Fruit fly (Drosophila melanogaster) whole organism, embryonic: Measurements from ENCODE around the gene Tengl1.

ENCODE experiments used
- Aef1 ChIP-seq: fragments of 200-800 bp; sonication (Bioruptor generic); IDR thresholded peaks from 3 replicates; pipeline ENCODE4 v1.3.6; 2022; ENCODE audit warnings: missing biosample characterization, missing genetic modification characterization
- Bgb ChIP-seq: fragments of 200-800 bp; sonication (Bioruptor generic); IDR thresholded peaks from 2 replicates; pipeline ENCODE4 v1.3.6; 2022; ENCODE audit warnings: missing biosample characterization, missing genetic modification characterization; ENCODE audit not compliant: partially characterized antibody
- CG10979 ChIP-seq: fragments of 200-800 bp; sonication (Bioruptor generic); optimal IDR thresholded peaks from 2 replicates; lab custom pipeline; 2018; ENCODE audit warnings: missing biosample characterization, mild to moderate bottlenecking, missing genetic modification characterization, moderate library complexity
- CG11695 ChIP-seq: fragments of 200-800 bp; sonication (Bioruptor generic); IDR thresholded peaks from 3 replicates; pipeline ENCODE4 v1.3.6; 2022; ENCODE audit warnings: missing biosample characterization, missing genetic modification characterization
- CG12744 ChIP-seq: fragments of 200-800 bp; sonication (Bioruptor generic); optimal IDR thresholded peaks from 2 replicates; lab custom pipeline; 2016; ENCODE audit warnings: missing biosample characterization, missing genetic modification characterization
- CG14667 ChIP-seq: fragments of 200-800 bp; sonication (Bioruptor generic); IDR thresholded peaks from 2 replicates; pipeline ENCODE4 v1.3.6; 2022; ENCODE audit warnings: missing biosample characterization, missing genetic modification characterization
- CG16779 ChIP-seq: fragments of 200-800 bp; sonication (Bioruptor generic); IDR thresholded peaks from 2 replicates; pipeline ENCODE4 v1.3.6; 2022; ENCODE audit warnings: missing biosample characterization, missing genetic modification characterization
- CG16815 ChIP-seq: fragments of 200-800 bp; sonication (Bioruptor generic); optimal IDR thresholded peaks from 3 replicates; lab custom pipeline; 2017; ENCODE audit warnings: missing biosample characterization, mild to moderate bottlenecking, missing genetic modification characterization
- CG2116 ChIP-seq: fragments of 200-800 bp; sonication (Bioruptor generic); optimal IDR thresholded peaks from 3 replicates; lab custom pipeline; 2018; ENCODE audit warnings: missing biosample characterization, mild to moderate bottlenecking, missing genetic modification characterization
- CG3065 ChIP-seq: fragments of 200-800 bp; sonication (Bioruptor generic); optimal IDR thresholded peaks from 2 replicates; lab custom pipeline; 2016; ENCODE audit warnings: missing biosample characterization, missing genetic modification characterization
- CG31224 ChIP-seq: fragments of 200-800 bp; sonication (Bioruptor generic); IDR thresholded peaks from 2 replicates; pipeline ENCODE4 v1.3.6; 2022; ENCODE audit warnings: missing biosample characterization, missing genetic modification characterization
- CG32767 ChIP-seq: fragments of 200-800 bp; sonication (Bioruptor generic); IDR thresholded peaks from 2 replicates; pipeline ENCODE4 v1.3.6; 2022; ENCODE audit warnings: missing biosample characterization, missing genetic modification characterization
- CG4282 ChIP-seq: fragments of 200-800 bp; sonication (Bioruptor generic); optimal IDR thresholded peaks from 2 replicates; lab custom pipeline; 2016; ENCODE audit warnings: missing biosample characterization, missing genetic modification characterization
- CG4707 ChIP-seq: fragments of 200-800 bp; sonication (Bioruptor generic); optimal IDR thresholded peaks from 2 replicates; lab custom pipeline; 2018; ENCODE audit warnings: missing biosample characterization, mild to moderate bottlenecking, missing genetic modification characterization, moderate library complexity
- CG6765 ChIP-seq: fragments of 200-800 bp; sonication (Bioruptor generic); optimal IDR thresholded peaks from 3 replicates; lab custom pipeline; 2017; ENCODE audit warnings: missing biosample characterization, mild to moderate bottlenecking, missing genetic modification characterization
- CG8359 ChIP-seq: fragments of 200-800 bp; sonication (Bioruptor generic); optimal IDR thresholded peaks from 2 replicates; lab custom pipeline; 2017; ENCODE audit warnings: missing biosample characterization, mild to moderate bottlenecking, missing genetic modification characterization, borderline replicate concordance
- CG8388 ChIP-seq: fragments of 200-800 bp; sonication (Bioruptor generic); optimal IDR thresholded peaks from 2 replicates; lab custom pipeline; 2019; ENCODE audit warnings: missing biosample characterization, mild to moderate bottlenecking, missing genetic modification characterization, moderate library complexity
- Fer1 ChIP-seq: fragments of 200-800 bp; sonication (Bioruptor generic); optimal IDR thresholded peaks from 2 replicates; lab custom pipeline; 2017; ENCODE audit warnings: missing biosample characterization, mild to moderate bottlenecking, missing genetic modification characterization
- HHEX ChIP-seq: fragments of 200-800 bp; sonication (Bioruptor generic); optimal IDR thresholded peaks from 3 replicates; lab custom pipeline; 2017; ENCODE audit warnings: missing biosample characterization, mild to moderate bottlenecking, missing genetic modification characterization, missing genetic modification reagents
- Hr78 ChIP-seq, 2 experiments: fragments of 200-800 bp in 1 of 2; fragments of >200 bp in 1 of 2; sonication (Bioruptor generic) in 1 of 2; optimal IDR thresholded peaks; 2 replicates each; lab custom pipeline; 2017 to 2019; ENCODE audit warnings: missing biosample characterization in 2 of 2, missing genetic modification characterization in 2 of 2, mild to moderate bottlenecking in 1 of 2, moderate library complexity in 1 of 2
- Lpt ChIP-seq: fragments of >200 bp; optimal IDR thresholded peaks from 2 replicates; lab custom pipeline; 2018; ENCODE audit warnings: missing biosample characterization, missing genetic modification characterization
- Mad ChIP-seq: fragments of 200-800 bp; sonication (Bioruptor generic); optimal IDR thresholded peaks from 2 replicates; lab custom pipeline; 2016; ENCODE audit warnings: missing biosample characterization, missing genetic modification characterization
- Meics ChIP-seq: fragments of 200-800 bp; sonication (Bioruptor generic); optimal IDR thresholded peaks from 2 replicates; lab custom pipeline; 2017; ENCODE audit warnings: missing biosample characterization, mild to moderate bottlenecking, missing genetic modification characterization
- NC2α ChIP-seq: fragments of 200-800 bp; sonication (Bioruptor generic); optimal IDR thresholded peaks from 2 replicates; lab custom pipeline; 2016; ENCODE audit warnings: missing biosample characterization, missing genetic modification characterization
- Poxn ChIP-seq: fragments of 200-800 bp; sonication (Bioruptor generic); IDR thresholded peaks from 2 replicates; pipeline ENCODE4 v1.3.6; 2022; ENCODE audit warnings: missing biosample characterization, missing genetic modification characterization
- Sin3A ChIP-seq: fragments of >200 bp; optimal IDR thresholded peaks from 2 replicates; lab custom pipeline; 2018
- Six4 ChIP-seq: fragments of 200-800 bp; sonication (Bioruptor generic); optimal IDR thresholded peaks from 2 replicates; lab custom pipeline; 2016; ENCODE audit warnings: missing biosample characterization, missing genetic modification characterization
- Sry-δ ChIP-seq: fragments of 200-800 bp; sonication (Bioruptor generic); optimal IDR thresholded peaks from 2 replicates; lab custom pipeline; 2016; ENCODE audit warnings: missing biosample characterization, missing genetic modification characterization
- Ssrp ChIP-seq: fragments of 200-800 bp; sonication (Bioruptor generic); optimal IDR thresholded peaks from 2 replicates; lab custom pipeline; 2018; ENCODE audit warnings: missing biosample characterization, mild to moderate bottlenecking, missing genetic modification characterization, moderate library complexity
- ap ChIP-seq: fragments of 200-800 bp; sonication (Bioruptor generic); IDR thresholded peaks from 2 replicates; pipeline ENCODE4 v1.3.6; 2022; ENCODE audit warnings: missing biosample characterization, missing genetic modification characterization
- ato ChIP-seq: fragments of 200-800 bp; sonication (Bioruptor generic); IDR thresholded peaks from 2 replicates; pipeline ENCODE4 v1.3.6; 2022; ENCODE audit warnings: missing biosample characterization, missing genetic modification characterization; ENCODE audit not compliant: partially characterized antibody
- caup ChIP-seq: fragments of 200-800 bp; sonication (Bioruptor generic); optimal IDR thresholded peaks from 3 replicates; lab custom pipeline; 2017; ENCODE audit warnings: missing biosample characterization, mild to moderate bottlenecking, missing genetic modification characterization, moderate library complexity; ENCODE audit not compliant: severe bottlenecking
- chinmo ChIP-seq: fragments of 200-800 bp; sonication (Bioruptor generic); IDR thresholded peaks from 4 replicates; pipeline ENCODE4 v1.3.6; 2022; ENCODE audit warnings: missing biosample characterization, missing genetic modification characterization; ENCODE audit not compliant: partially characterized antibody
- crc ChIP-seq: fragments of 200-800 bp; sonication (Bioruptor generic); optimal IDR thresholded peaks from 2 replicates; lab custom pipeline; 2016; ENCODE audit warnings: missing biosample characterization, missing genetic modification characterization
- danr ChIP-seq: fragments of 200-800 bp; sonication (Bioruptor generic); IDR thresholded peaks from 2 replicates; pipeline ENCODE4 v1.3.6; 2022; ENCODE audit warnings: missing biosample characterization, missing genetic modification characterization
- grau ChIP-seq: fragments of 200-800 bp; optimal IDR thresholded peaks from 3 replicates; lab custom pipeline; 2019; ENCODE audit warnings: missing biosample characterization, mild to moderate bottlenecking, missing genetic modification characterization, moderate library complexity
- lbe ChIP-seq: fragments of 200-800 bp; sonication (Bioruptor generic); optimal IDR thresholded peaks from 2 replicates; lab custom pipeline; 2016; ENCODE audit warnings: missing biosample characterization, mild to moderate bottlenecking, missing genetic modification characterization
- ranshi ChIP-seq: fragments of 200-800 bp; sonication (Bioruptor generic); IDR thresholded peaks from 2 replicates; pipeline ENCODE4 v1.3.6; 2022; ENCODE audit warnings: missing biosample characterization, missing genetic modification characterization
- sima ChIP-seq: fragments of 200-800 bp; sonication (Bioruptor generic); optimal IDR thresholded peaks from 2 replicates; lab custom pipeline; 2016; ENCODE audit warnings: missing biosample characterization, missing genetic modification characterization
- sob ChIP-seq: fragments of 200-800 bp; sonication (Bioruptor generic); IDR thresholded peaks from 2 replicates; pipeline ENCODE4 v1.3.6; 2022; ENCODE audit warnings: missing biosample characterization, missing genetic modification characterization
- tna ChIP-seq: fragments of 200-800 bp; sonication (Bioruptor generic); IDR thresholded peaks from 2 replicates; pipeline ENCODE4 v1.3.6; 2022; ENCODE audit warnings: missing biosample characterization, missing genetic modification characterization; ENCODE audit not compliant: partially characterized antibody
- toy ChIP-seq: fragments of 200-800 bp; sonication (Bioruptor generic); IDR thresholded peaks from 2 replicates; pipeline ENCODE4 v1.3.6; 2022; ENCODE audit warnings: missing biosample characterization, missing genetic modification characterization

Tengl1 gene

dm6 chr2L:2196590-2197474 is 43.6 kb downstream of the Tengl1 start (continued):
- TF ChIP-seq caup (GFP tag; lab: Kevin White, UChicago) (peak; percentile 46), CG8388 (GFP tag; lab: Kevin White, UChicago) (no peak), CG14667 (GFP tag; lab: Robert Waterston, UW) (no peak), CG4707 (GFP tag; lab: Kevin White, UChicago) (peak; percentile 29), CG16815 (GFP tag; lab: Kevin White, UChicago) (peak; percentile 50), tna (GFP tag; lab: Robert Waterston, UW) (no peak), Hr78 (GFP tag; optimal IDR thresholded peaks at IDR 0.05; lab: Kevin White, UChicago) (peak in 1 of 2 experiments; percentile 100), CG12744 (peak; percentile 47), sob (GFP tag; lab: Robert Waterston, UW) (no peak), CG6765 (GFP tag; lab: Kevin White, UChicago) (peak; percentile 62), Bgb (GFP tag; lab: Robert Waterston, UW) (no peak), Fer1 (GFP tag; lab: Kevin White, UChicago) (peak; percentile 89), Lpt (GFP tag; lab: Kevin White, UChicago) (peak; percentile 32), CG31224 (no peak), Sry-δ (peak; percentile 7), ranshi (GFP tag; lab: Robert Waterston, UW) (no peak), sima (no peak), CG8359 (GFP tag; lab: Kevin White, UChicago) (peak; percentile 13), Poxn (GFP tag; lab: Robert Waterston, UW) (no peak), Sin3A (lab: Kevin White, UChicago) (no peak), ap (GFP tag; lab: Robert Waterston, UW) (no peak), CG2116 (peak; percentile 52), danr (GFP tag; lab: Robert Waterston, UW) (no peak), NC2α (no peak), CG32767 (GFP tag; lab: Robert Waterston, UW) (no peak), CG11695 (no peak), Meics (peak; percentile 77), Six4 (GFP tag; lab: Kevin White, UChicago) (peak; percentile 2), toy (GFP tag; lab: Robert Waterston, UW) (no peak), lbe (GFP tag; lab: Kevin White, UChicago) (peak; percentile 54), Mad (GFP tag; lab: Kevin White, UChicago) (no peak), Aef1 (no peak), CG10979 (tag; lab: Kevin White, UChicago) (peak; percentile 37), grau (tag; lab: Kevin White, UChicago) (peak; percentile 68), crc (GFP tag; lab: Kevin White, UChicago) (no peak), Ssrp (peak; percentile 35), CG4282 (GFP tag; lab: Kevin White, UChicago) (peak; percentile 70), CG16779 (GFP tag; lab: Robert Waterston, UW) (no peak), ato (GFP tag; lab: Robert Waterston, UW) (no peak), HHEX (GFP tag; lab: Kevin White, UChicago) (peak; percentile 76), chinmo (GFP tag; lab: Robert Waterston, UW) (no peak), CG3065 (GFP tag; lab: Kevin White, UChicago) (peak; percentile 99)
- TF ChIP-seq, all 482 proteins: peak for 231
